Fruit fly (Drosophila melanogaster): ENCODE results near the gene U4-U6-60K.

dm6 chr3L:17476496-17476895 lies 37.2 kb downstream of the U4-U6-60K start:
- TF ChIP-seq CG10267 (tag; optimal IDR thresholded peaks at IDR 0.05) (no peak), Chrac-16 (GFP tag; optimal IDR thresholded peaks at IDR 0.05) (no peak), CG34422 (GFP tag; IDR thresholded peaks at IDR 0.05) (no peak), Dip3 (GFP tag; optimal IDR thresholded peaks at IDR 0.05) (no peak), B-H1 (GFP tag; IDR thresholded peaks at IDR 0.05) (no peak), jigr1 (GFP tag; IDR thresholded peaks at IDR 0.05) (no peak)
